Worm (Caenorhabditis elegans) whole organism, L3 larva: ENCODE results near the gene mig-2.

ENCODE experiments used
- ceh-16 ChIP-seq: sonication (generic microtip); optimal IDR thresholded peaks from 2 replicates; lab custom pipeline; 2017; ENCODE audit warnings: missing biosample characterization, missing genetic modification characterization
- ceh-28 ChIP-seq: fragments of 150-350 bp; optimal IDR thresholded peaks from 2 replicates; lab custom pipeline; 2014; ENCODE audit warnings: missing biosample characterization, missing genetic modification reagents, missing genetic modification characterization
- ceh-82 ChIP-seq: fragments of 150-350 bp; optimal IDR thresholded peaks from 2 replicates; lab custom pipeline; 2014; ENCODE audit warnings: missing biosample characterization, missing genetic modification characterization
- elt-2 ChIP-seq: sonication (generic microtip); optimal IDR thresholded peaks from 2 replicates; lab custom pipeline; 2016; ENCODE audit warnings: missing genetic modification reagents, mild to moderate bottlenecking, missing genetic modification characterization, missing compliant biosample characterization
- elt-3 ChIP-seq, 3 experiments: fragments of 150-350 bp in 1 of 3; sonication (generic microtip) in 2 of 3; optimal IDR thresholded peaks; 2 replicates in 2 of 3; 4 replicates in 1 of 3; lab custom pipeline; 2014 to 2017; ENCODE audit warnings: missing biosample characterization in 3 of 3, missing genetic modification characterization in 3 of 3
- mdl-1 ChIP-seq: fragments of 150-350 bp; optimal IDR thresholded peaks from 2 replicates; lab custom pipeline; 2014; ENCODE audit warnings: missing biosample characterization, missing genetic modification characterization
- nhr-28 ChIP-seq: fragments of 150-350 bp; optimal IDR thresholded peaks from 2 replicates; lab custom pipeline; 2014; ENCODE audit warnings: missing biosample characterization, missing genetic modification characterization
- nhr-76 ChIP-seq: fragments of 150-350 bp; sonication (generic microtip); optimal IDR thresholded peaks from 5 replicates; lab custom pipeline; 2014; ENCODE audit warnings: missing biosample characterization, missing genetic modification characterization
- snpc-4 ChIP-seq: fragments of 150-350 bp; optimal IDR thresholded peaks from 2 replicates; lab custom pipeline; 2014; ENCODE audit warnings: missing biosample characterization, missing genetic modification characterization
- tbx-2 ChIP-seq: sonication (generic microtip); optimal IDR thresholded peaks from 2 replicates; lab custom pipeline; 2016; ENCODE audit warnings: mild to moderate bottlenecking, missing genetic modification characterization, missing compliant biosample characterization
- unc-39 ChIP-seq: sonication (generic microtip); optimal IDR thresholded peaks from 4 replicates; lab custom pipeline; 2017; ENCODE audit warnings: missing biosample characterization, missing genetic modification characterization
- zag-1 ChIP-seq: fragments of 150-350 bp; optimal IDR thresholded peaks from 2 replicates; lab custom pipeline; 2014; ENCODE audit warnings: missing biosample characterization, missing genetic modification characterization
- ztf-4 ChIP-seq: fragments of 150-350 bp; optimal IDR thresholded peaks from 2 replicates; lab custom pipeline; 2014; ENCODE audit warnings: missing biosample characterization, missing genetic modification characterization

ce11 chrX:11555046-11555445, 6.6 kb downstream of the mig-2 start:
- TF ChIP-seq mdl-1 (tag; lab: Kevin White, UChicago), result no peak
- TF ChIP-seq ceh-28 (tag; lab: Kevin White, UChicago), result no peak
- TF ChIP-seq elt-2 (tag; lab: Kevin White, UChicago), result peak; percentile 59
- no peak for TF ChIP-seq nhr-76 (tag; lab: Kevin White, UChicago)
- no peak for TF ChIP-seq nhr-28 (tag; lab: Kevin White, UChicago)
- TF ChIP-seq tbx-2, result no peak
- no peak for TF ChIP-seq elt-3 (tag; optimal IDR thresholded peaks at IDR 0.05; lab: Kevin White, UChicago)
- no peak for TF ChIP-seq unc-39 (tag; lab: Kevin White, UChicago)
- TF ChIP-seq ceh-16, result no peak
- TF ChIP-seq ceh-82 (tag; lab: Kevin White, UChicago), result no peak
- TF ChIP-seq snpc-4 (tag; lab: Kevin White, UChicago), result no peak
- TF ChIP-seq ztf-4 (tag; lab: Kevin White, UChicago), result no peak
- TF ChIP-seq zag-1, result no peak
